Worm (Caenorhabditis elegans): Measurements from ENCODE around the gene W06D11.1.

ce11 chrX:12328676-12329075 is 34.3 kb downstream of the W06D11.1 start, which contains the start of gene srd-45:
- TF ChIP-seq dao-5 (tag; optimal IDR thresholded peaks at IDR 0.05) (no peak), W03F9.2 (tag; optimal IDR thresholded peaks at IDR 0.05) (no peak)

Data from whole organism, L4/young adult.